Worm (Caenorhabditis elegans) whole organism, midembryonic: ENCODE results near the gene bus-12.

ENCODE experiments used
- T22C8.4 ChIP-seq: fragments of 200-800 bp; sonication (Bioruptor generic); IDR thresholded peaks from 2 replicates; pipeline ENCODE4 v1.3.6; 2022; ENCODE audit warnings: missing genetic modification characterization, missing compliant biosample characterization
- cog-1 ChIP-seq: sonication (generic microtip); optimal IDR thresholded peaks from 2 replicates; lab custom pipeline; 2016; ENCODE audit warnings: missing genetic modification characterization, missing compliant biosample characterization
- flt-1 ChIP-seq: fragments of 200-800 bp; sonication (Bioruptor generic); IDR thresholded peaks from 2 replicates; pipeline ENCODE4 v1.3.6; 2022; ENCODE audit warnings: missing genetic modification characterization, missing compliant biosample characterization
- klf-2 ChIP-seq: fragments of 200-800 bp; sonication (Bioruptor generic); conservative IDR thresholded peaks from 2 replicates; pipeline ENCODE4 v1.3.6; 2022; ENCODE audit warnings: missing genetic modification reagents, missing genetic modification characterization, missing compliant biosample characterization
- med-1 ChIP-seq: sonication (generic microtip); optimal IDR thresholded peaks from 2 replicates; lab custom pipeline; 2017; ENCODE audit warnings: missing genetic modification characterization, mild to moderate bottlenecking, missing compliant biosample characterization, antibody characterized with exemption, missing genetic modification reagents; ENCODE audit not compliant: insufficient read depth
- ref-1 ChIP-seq: fragments of 200-800 bp; sonication (Bioruptor generic); conservative IDR thresholded peaks from 2 replicates; pipeline ENCODE4 v1.3.6; 2022; ENCODE audit warnings: missing genetic modification reagents, missing genetic modification characterization, missing compliant biosample characterization
- tab-1 ChIP-seq: fragments of 200-800 bp; sonication (Bioruptor generic); IDR thresholded peaks from 2 replicates; pipeline ENCODE4 v1.3.6; 2022; ENCODE audit warnings: missing genetic modification characterization, missing compliant biosample characterization
- ztf-23 ChIP-seq: fragments of 200-800 bp; sonication (Bioruptor generic); IDR thresholded peaks from 2 replicates; pipeline ENCODE4 v1.3.6; 2022; ENCODE audit warnings: missing genetic modification reagents, missing genetic modification characterization, missing compliant biosample characterization
- ztf-29 ChIP-seq: fragments of 200-800 bp; sonication (Bioruptor generic); IDR thresholded peaks from 2 replicates; pipeline ENCODE4 v1.3.6; 2022; ENCODE audit warnings: missing genetic modification reagents, missing genetic modification characterization, missing compliant biosample characterization

Gene bus-12

DNA sequence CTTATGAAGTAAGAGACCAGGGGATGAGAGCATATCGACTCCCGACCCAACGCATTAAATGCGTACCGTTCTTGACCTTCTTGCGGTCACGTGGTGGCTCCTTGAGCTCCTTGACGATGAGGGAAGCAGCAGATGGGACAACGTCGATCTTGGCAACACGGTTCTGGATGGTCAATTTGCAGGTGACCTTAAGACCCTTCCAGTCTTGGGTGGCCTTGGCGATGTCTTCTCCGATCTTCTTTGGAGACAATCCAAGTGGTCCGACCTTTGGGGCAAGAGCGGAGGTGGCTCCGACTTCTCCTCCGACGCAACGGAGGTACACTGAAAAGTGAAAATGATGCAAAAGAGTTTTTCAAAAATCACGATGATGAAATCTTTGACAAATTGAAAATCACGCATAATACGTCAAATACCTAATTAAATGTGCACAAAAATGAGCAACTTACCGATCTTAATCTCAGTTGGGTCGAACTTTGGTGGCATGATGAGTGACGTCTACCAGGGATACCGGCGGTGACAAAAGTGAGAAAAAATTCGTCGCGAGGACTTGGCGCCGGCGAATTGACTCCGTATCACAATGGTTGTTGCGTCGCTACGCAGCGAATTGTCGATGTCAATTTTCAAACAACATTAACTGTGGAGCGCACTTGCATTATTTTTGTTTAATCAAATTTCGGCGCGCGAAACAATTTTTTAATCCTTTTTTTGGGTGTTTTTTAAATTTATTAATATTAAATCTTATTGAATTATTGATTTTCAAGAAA, 15.7 kb upstream of the bus-12 start, which contains the start of gene rpl-12:
rpl-12 (minus strand) TSS at position 574 of the 764 bp plus-strand sequence.
- no peak for TF ChIP-seq tab-1 (GFP tag; lab: Robert Waterston, UW)
- TF ChIP-seq flt-1 (GFP tag; lab: Robert Waterston, UW): peak; percentile 77
- TF ChIP-seq T22C8.4 (GFP tag; lab: Robert Waterston, UW): peak; percentile 58; the same call in 1 of the 2 replicates
- no peak for TF ChIP-seq med-1
- no peak for TF ChIP-seq ztf-29 (GFP tag; lab: Robert Waterston, UW)
- peak; percentile 89 for TF ChIP-seq ztf-23 (GFP tag; lab: Robert Waterston, UW)
- TF ChIP-seq ref-1 (GFP tag; lab: Robert Waterston, UW): no peak
- 0 out of 2 replicates have a peak, but pooled peaks have one; percentile 15 for TF ChIP-seq klf-2
- peak; percentile 98 for TF ChIP-seq cog-1 (tag; lab: Kevin White, UChicago)

DNA sequence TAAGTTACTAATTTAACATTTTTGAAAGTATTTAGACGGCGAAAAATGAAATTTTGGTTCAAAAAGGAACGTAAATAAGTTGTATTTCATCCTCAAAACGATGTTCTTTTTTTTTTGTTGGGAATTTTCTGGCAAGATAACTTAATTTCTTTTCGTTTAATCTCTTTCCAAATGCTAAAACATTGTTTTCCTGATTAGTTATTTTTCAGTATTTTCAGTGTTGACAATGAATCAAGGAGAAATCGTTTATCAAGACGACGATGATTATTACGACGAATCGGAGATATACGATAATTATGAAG, 15.2 kb upstream of the bus-12 start, which contains the start of gene lin-54:
lin-54 (plus strand) TSS at position 203 of the 302 bp plus-strand sequence.
- no peak for TF ChIP-seq med-1
- no peak for TF ChIP-seq flt-1 (GFP tag; lab: Robert Waterston, UW)
- no peak for TF ChIP-seq tab-1 (GFP tag; lab: Robert Waterston, UW)
- TF ChIP-seq ztf-29 (GFP tag; lab: Robert Waterston, UW): no peak
- no peak for TF ChIP-seq T22C8.4 (GFP tag; lab: Robert Waterston, UW)
- no peak for TF ChIP-seq ref-1 (GFP tag; lab: Robert Waterston, UW)
- no peak for TF ChIP-seq klf-2
- TF ChIP-seq cog-1 (tag; lab: Kevin White, UChicago): no peak
- TF ChIP-seq ztf-23 (GFP tag; lab: Robert Waterston, UW): no peak

- TF ChIP-seq flt-1 (GFP tag; lab: Robert Waterston, UW) (no peak), ztf-23 (GFP tag; lab: Robert Waterston, UW) (no peak), T22C8.4 (GFP tag; lab: Robert Waterston, UW) (no peak), ztf-29 (GFP tag; lab: Robert Waterston, UW) (no peak), tab-1 (GFP tag; lab: Robert Waterston, UW) (no peak), cog-1 (tag; lab: Kevin White, UChicago) (no peak), med-1 (no peak)
Observed at ce11 chrIV:13241340-13241739, 14.6 kb upstream of the bus-12 start.

- no peak for TF ChIP-seq cog-1 (tag; lab: Kevin White, UChicago)
- no peak for TF ChIP-seq flt-1 (GFP tag; lab: Robert Waterston, UW)
- TF ChIP-seq tab-1 (GFP tag; lab: Robert Waterston, UW): no peak
Observed at ce11 chrIV:13243375-13243774, 12.6 kb upstream of the bus-12 start, which contains the start of gene JC8.4. TSS of gene JC8.4 (plus strand) at chrIV:13243675.

- no peak for TF ChIP-seq med-1
- TF ChIP-seq ztf-29 (GFP tag; lab: Robert Waterston, UW): no peak
- TF ChIP-seq T22C8.4 (GFP tag; lab: Robert Waterston, UW): no peak
- no peak for TF ChIP-seq ztf-23 (GFP tag; lab: Robert Waterston, UW)
- no peak for TF ChIP-seq cog-1 (tag; lab: Kevin White, UChicago)
Observed at ce11 chrIV:13244024-13244423, 12.0 kb upstream of the bus-12 start, which contains the start of gene cox-11. TSS of gene cox-11 (plus strand) at chrIV:13244324.

DNA sequence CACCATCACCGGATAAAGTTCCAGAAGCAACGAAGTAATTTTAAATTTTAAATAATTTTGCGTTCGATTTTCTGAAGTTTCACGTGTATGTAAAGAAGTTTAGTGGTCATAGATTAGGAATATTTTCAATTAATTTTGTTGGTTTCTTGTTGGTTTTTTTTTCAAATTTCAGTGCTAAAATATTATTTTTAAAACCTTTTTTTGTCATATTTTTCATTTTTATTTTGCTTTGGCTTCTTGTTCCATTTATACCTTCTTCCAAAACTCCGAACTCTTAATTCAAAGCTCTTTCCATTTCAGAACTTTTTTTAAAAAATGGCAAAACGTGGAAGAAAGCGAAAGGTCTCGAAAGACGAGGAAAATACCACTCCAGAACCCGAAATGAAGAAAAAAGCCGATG, 9.0 kb upstream of the bus-12 start, which contains the start of gene JC8.7:
JC8.7 (plus strand) TSS at position 301 of the 400 bp plus-strand sequence.
- no peak for TF ChIP-seq klf-2
- TF ChIP-seq ztf-29 (GFP tag; lab: Robert Waterston, UW): no peak
- no peak for TF ChIP-seq med-1
- no peak for TF ChIP-seq ztf-23 (GFP tag; lab: Robert Waterston, UW)
- no peak for TF ChIP-seq flt-1 (GFP tag; lab: Robert Waterston, UW)

DNA sequence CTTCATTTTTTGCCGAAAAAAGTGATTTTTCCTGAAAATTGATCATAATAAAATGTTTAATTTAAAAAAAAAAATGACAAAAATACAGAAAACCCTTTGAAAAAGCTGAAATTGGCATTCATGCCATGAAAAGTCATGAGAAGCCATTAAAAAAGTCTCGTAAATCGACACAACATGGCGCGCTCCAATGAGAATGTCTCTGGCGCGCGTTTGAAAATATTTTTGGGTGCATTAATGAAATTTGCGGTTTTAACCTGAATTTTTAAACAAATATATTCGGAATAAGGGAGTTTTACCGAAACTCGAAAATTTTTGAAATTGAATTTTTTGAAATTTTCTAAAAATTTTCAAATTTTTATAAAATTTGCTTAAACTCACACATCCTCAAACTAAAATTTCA, 8.2 kb upstream of the bus-12 start:
- TF ChIP-seq flt-1 (GFP tag; lab: Robert Waterston, UW): no peak

DNA sequence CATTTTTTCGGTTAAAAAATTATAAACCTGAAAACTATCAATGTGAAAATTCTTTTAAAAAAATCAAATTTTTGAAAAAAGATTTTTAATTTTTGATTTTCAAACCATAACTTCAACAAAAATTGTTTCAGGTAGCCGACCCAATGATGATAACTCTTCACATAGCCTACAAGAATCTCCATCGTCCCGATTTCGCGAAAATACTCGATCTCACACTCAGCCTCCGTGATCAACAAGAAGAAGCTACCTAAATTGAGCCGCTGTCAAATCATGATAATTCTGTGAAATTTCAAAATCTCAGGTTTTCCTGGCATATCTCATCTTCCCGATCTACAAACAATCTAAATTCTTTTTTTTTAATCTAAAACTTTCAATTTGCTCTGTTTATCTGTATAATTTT, 5.7 kb upstream of the bus-12 start:
- TF ChIP-seq T22C8.4 (GFP tag; lab: Robert Waterston, UW): no peak

- TF ChIP-seq tab-1 (GFP tag; lab: Robert Waterston, UW): no peak
- TF ChIP-seq flt-1 (GFP tag; lab: Robert Waterston, UW): no peak
- no peak for TF ChIP-seq T22C8.4 (GFP tag; lab: Robert Waterston, UW)
- no peak for TF ChIP-seq klf-2
- TF ChIP-seq ztf-29 (GFP tag; lab: Robert Waterston, UW): no peak
- no peak for TF ChIP-seq ztf-23 (GFP tag; lab: Robert Waterston, UW)
- no peak for TF ChIP-seq cog-1 (tag; lab: Kevin White, UChicago)
- TF ChIP-seq ref-1 (GFP tag; lab: Robert Waterston, UW): no peak
- no peak for TF ChIP-seq med-1
Observed at ce11 chrIV:13252211-13252610, 3.8 kb upstream of the bus-12 start, which contains the start of gene ttr-51. TSS of gene ttr-51 (minus strand) at chrIV:13252311.

ce11 chrIV:13253841-13254240, 2.1 kb upstream of the bus-12 start, which contains the start of gene ttr-45:
TSS of gene ttr-45 (plus strand) at chrIV:13254225.
- TF ChIP-seq med-1: no peak
- TF ChIP-seq cog-1 (tag; lab: Kevin White, UChicago): no peak
- TF ChIP-seq ref-1 (GFP tag; lab: Robert Waterston, UW): no peak
- no peak for TF ChIP-seq flt-1 (GFP tag; lab: Robert Waterston, UW)
- TF ChIP-seq T22C8.4 (GFP tag; lab: Robert Waterston, UW): no peak
